Comparison of ENCODE assay signal across 6 worm cellular contexts in genomic region chrIV:10398244-10398643, ce11.
A peak's percentile ranks its signal among the peaks of the same experiment; 100 is the strongest.
TF ChIP-seq lines count a peak whose summit lies in the region.

No protein-coding gene starts in this region.

TF ChIP-seq in whole organism, L1 larva, 84 proteins besides CTCF, POLR2A, EP300 and RAD21 (continues in another document):
- TF ChIP-seq tbx-2 (tag; optimal IDR thresholded peaks at IDR 0.05; lab: Kevin White, UChicago): peak; percentile 17
- TF ChIP-seq ceh-82 (tag; optimal IDR thresholded peaks at IDR 0.05; lab: Kevin White, UChicago): no peak
- TF ChIP-seq fkh-10 (GFP tag; optimal IDR thresholded peaks at IDR 0.05; lab: Kevin White, UChicago): peak; percentile 12
- peak; percentile 78 for TF ChIP-seq lin-14 (GFP tag; optimal IDR thresholded peaks at IDR 0.05; lab: Kevin White, UChicago)
- TF ChIP-seq F16B12.6 (tag; optimal IDR thresholded peaks at IDR 0.05; lab: Kevin White, UChicago): no peak
- no peak for TF ChIP-seq efl-3 (GFP tag; optimal IDR thresholded peaks at IDR 0.05; lab: Kevin White, UChicago)
- peak in 1 of 2 experiments; percentile 19 for TF ChIP-seq lsy-2 (tag; optimal IDR thresholded peaks at IDR 0.05; lab: Kevin White, UChicago)
- no peak for TF ChIP-seq mef-2 (tag; optimal IDR thresholded peaks at IDR 0.05; lab: Kevin White, UChicago)
- no peak for TF ChIP-seq sptf-1 (tag; optimal IDR thresholded peaks at IDR 0.05; lab: Kevin White, UChicago)
- TF ChIP-seq snpc-4 (tag; optimal IDR thresholded peaks at IDR 0.05; lab: Kevin White, UChicago): no peak
- no peak for TF ChIP-seq mdl-1 (tag; optimal IDR thresholded peaks at IDR 0.05; lab: Kevin White, UChicago)
- no peak for TF ChIP-seq nhr-77 (tag; optimal IDR thresholded peaks at IDR 0.05; lab: Kevin White, UChicago)
- TF ChIP-seq fos-1 (tag; optimal IDR thresholded peaks at IDR 0.05; lab: Kevin White, UChicago): no peak
- no peak for TF ChIP-seq nhr-19 (GFP tag; conservative IDR thresholded peaks at IDR 0.05; lab: Robert Waterston, UW)
- TF ChIP-seq ceh-8 (GFP tag; optimal IDR thresholded peaks at IDR 0.05; lab: Kevin White, UChicago): peak; percentile 63
- TF ChIP-seq grh-1 (GFP tag; IDR thresholded peaks at IDR 0.05; lab: Robert Waterston, UW): no peak

TF ChIP-seq in whole organism, L2 larva, 48 proteins besides CTCF, POLR2A, EP300 and RAD21:
- no peak for TF ChIP-seq crh-2 (tag; optimal IDR thresholded peaks at IDR 0.05; lab: Kevin White, UChicago)
- TF ChIP-seq elt-1 (tag; optimal IDR thresholded peaks at IDR 0.05; lab: Kevin White, UChicago): no peak
- TF ChIP-seq nhr-25 (tag; optimal IDR thresholded peaks at IDR 0.05; lab: Kevin White, UChicago): no peak
- TF ChIP-seq sma-9 (GFP tag; optimal IDR thresholded peaks at IDR 0.05; lab: Kevin White, UChicago): peak; percentile 13
- TF ChIP-seq sma-9 (tag; optimal IDR thresholded peaks at IDR 0.05; lab: Kevin White, UChicago): no peak
- no peak for TF ChIP-seq nhr-6 (tag; optimal IDR thresholded peaks at IDR 0.05; lab: Kevin White, UChicago)
- TF ChIP-seq zag-1 (tag; optimal IDR thresholded peaks at IDR 0.05; lab: Kevin White, UChicago): no peak
- peak; percentile 15 for TF ChIP-seq C34F6.9 (tag; optimal IDR thresholded peaks at IDR 0.05; lab: Kevin White, UChicago)
- no peak for TF ChIP-seq mdl-1 (tag; optimal IDR thresholded peaks at IDR 0.05; lab: Kevin White, UChicago)
- TF ChIP-seq Y55F3AM.14 (GFP tag; optimal IDR thresholded peaks at IDR 0.05; lab: Kevin White, UChicago): no peak
- no peak for TF ChIP-seq skn-1 (tag; optimal IDR thresholded peaks at IDR 0.05; lab: Kevin White, UChicago)
- TF ChIP-seq lsy-2 (tag; optimal IDR thresholded peaks at IDR 0.05; lab: Kevin White, UChicago): peak in 1 of 2 experiments; percentile 6
- no peak for TF ChIP-seq fos-1 (tag; optimal IDR thresholded peaks at IDR 0.05; lab: Kevin White, UChicago)
- peak; percentile 36 for TF ChIP-seq sem-4 (tag; optimal IDR thresholded peaks at IDR 0.05; lab: Kevin White, UChicago)
- no peak for TF ChIP-seq ama-1 (optimal IDR thresholded peaks at IDR 0.05; lab: Kevin White, UChicago)

TF ChIP-seq in whole organism, L3 larva, 47 proteins besides CTCF, POLR2A, EP300 and RAD21:
- TF ChIP-seq lin-15B (tag; optimal IDR thresholded peaks at IDR 0.05; lab: Kevin White, UChicago): no peak
- TF ChIP-seq snpc-4 (tag; optimal IDR thresholded peaks at IDR 0.05; lab: Kevin White, UChicago): no peak
- peak; percentile 32 for TF ChIP-seq fkh-10 (GFP tag; optimal IDR thresholded peaks at IDR 0.05; lab: Kevin White, UChicago)
- TF ChIP-seq elt-2 (tag; optimal IDR thresholded peaks at IDR 0.05; lab: Kevin White, UChicago): no peak
- TF ChIP-seq nfya-1 (tag; optimal IDR thresholded peaks at IDR 0.05; lab: Kevin White, UChicago; ENCODE audit: insufficient read depth): peak; percentile 10
TF ChIP-seq in whole organism, L3 larva: peak in this region for 2.

TF ChIP-seq in whole organism, L4 larva, 104 proteins besides CTCF, POLR2A, EP300 and RAD21:
- TF ChIP-seq ces-1 (GFP tag; optimal IDR thresholded peaks at IDR 0.05; lab: Kevin White, UChicago) (peak; percentile 28), zip-2 (tag; optimal IDR thresholded peaks at IDR 0.05; lab: Kevin White, UChicago) (no peak), zag-1 (tag; optimal IDR thresholded peaks at IDR 0.05; lab: Kevin White, UChicago) (no peak), hmg-1.1 (GFP tag; IDR thresholded peaks at IDR 0.05; lab: Robert Waterston, UW) (0 out of 2 replicates have a peak, but pooled peaks have one; percentile 7), arid-1 (GFP tag; conservative IDR thresholded peaks at IDR 0.05; lab: Robert Waterston, UW) (no peak), unc-130 (GFP tag; optimal IDR thresholded peaks at IDR 0.05; lab: Kevin White, UChicago) (no peak), tra-1 (GFP tag; IDR thresholded peaks at IDR 0.05; lab: Robert Waterston, UW) (no peak), aha-1 (tag; lab: Kevin White, UChicago) (peak; percentile 95), nhr-237 (tag; optimal IDR thresholded peaks at IDR 0.05; lab: Kevin White, UChicago) (no peak), ctbp-1 (GFP tag; IDR thresholded peaks at IDR 0.05; lab: Robert Waterston, UW) (0 out of 2 replicates have a peak, but pooled peaks have one; percentile 22)

TF ChIP-seq in whole organism, late embryonic, 69 proteins besides CTCF, POLR2A, EP300 and RAD21:
- TF ChIP-seq fkh-10 (GFP tag; optimal IDR thresholded peaks at IDR 0.05; lab: Kevin White, UChicago) (no peak), hlh-6 (tag; optimal IDR thresholded peaks at IDR 0.05; lab: Kevin White, UChicago) (no peak), nfya-1 (tag; optimal IDR thresholded peaks at IDR 0.05; lab: Kevin White, UChicago) (peak; percentile 0), sox-2 (GFP tag; IDR thresholded peaks at IDR 0.05; lab: Robert Waterston, UW) (no peak), unc-42 (tag; optimal IDR thresholded peaks at IDR 0.05; lab: Kevin White, UChicago) (peak; percentile 69), tbx-7 (tag; optimal IDR thresholded peaks at IDR 0.05; lab: Kevin White, UChicago) (no peak), F13H6.1 (tag; optimal IDR thresholded peaks at IDR 0.05; lab: Kevin White, UChicago) (no peak), T23F11.4 (GFP tag; optimal IDR thresholded peaks at IDR 0.05; lab: Kevin White, UChicago) (no peak), syd-9 (tag; optimal IDR thresholded peaks at IDR 0.05; lab: Kevin White, UChicago) (no peak), ztf-16 (tag; optimal IDR thresholded peaks at IDR 0.05; lab: Kevin White, UChicago) (no peak), mec-3 (tag; optimal IDR thresholded peaks at IDR 0.05; lab: Kevin White, UChicago; ENCODE audit: borderline replicate concordance) (no peak), pha-2 (tag; optimal IDR thresholded peaks at IDR 0.05; lab: Kevin White, UChicago) (no peak), dve-1 (tag; optimal IDR thresholded peaks at IDR 0.05; lab: Kevin White, UChicago) (no peak), ceh-9 (tag; optimal IDR thresholded peaks at IDR 0.05; lab: Kevin White, UChicago) (no peak), ceh-18 (tag; optimal IDR thresholded peaks at IDR 0.05; lab: Kevin White, UChicago) (no peak), K09A11.1 (tag; optimal IDR thresholded peaks at IDR 0.05; lab: Kevin White, UChicago; ENCODE audit: insufficient read depth) (no peak), ceh-31 (tag; optimal IDR thresholded peaks at IDR 0.05; lab: Kevin White, UChicago) (peak; percentile 14), hlh-15 (tag; optimal IDR thresholded peaks at IDR 0.05; lab: Kevin White, UChicago) (no peak), nhr-232 (tag; optimal IDR thresholded peaks at IDR 0.05; lab: Kevin White, UChicago) (no peak), dmd-4 (tag; optimal IDR thresholded peaks at IDR 0.05; lab: Kevin White, UChicago; ENCODE audit: borderline replicate concordance) (no peak), hlh-30 (tag; optimal IDR thresholded peaks at IDR 0.05; lab: Kevin White, UChicago; ENCODE audit: insufficient read depth) (no peak), elt-4 (tag; optimal IDR thresholded peaks at IDR 0.05; lab: Kevin White, UChicago) (no peak), fax-1 (tag; optimal IDR thresholded peaks at IDR 0.05; lab: Kevin White, UChicago) (no peak), ceh-22 (tag; optimal IDR thresholded peaks at IDR 0.05; lab: Kevin White, UChicago) (no peak)
TF ChIP-seq in whole organism, late embryonic: peak in this region for 3.

TF ChIP-seq in whole organism, mixed stage, embryonic, 35 proteins besides CTCF, POLR2A, EP300 and RAD21:
- TF ChIP-seq nhr-12 (tag; optimal IDR thresholded peaks at IDR 0.05; lab: Kevin White, UChicago) (no peak), ces-1 (GFP tag; optimal IDR thresholded peaks at IDR 0.05; lab: Kevin White, UChicago) (peak; percentile 73), elt-1 (tag; optimal IDR thresholded peaks at IDR 0.05; lab: Kevin White, UChicago; ENCODE audit: borderline replicate concordance, insufficient read depth) (no peak)

Comparison
In these comparisons a context has a peak if more than half of its experiments do, and no peak if none do; other contexts are left out.
1. Of the 29 proteins assayed by ChIP-seq in both whole organism, L4 larva and whole organism, L1 larva: peak only in whole organism, L4 larva: aha-1 and ces-1; only in whole organism, L1 larva: fkh-10; in both: none; in neither: 25; mixed calls (peak in some experiments, not most) for 1.